Fruit fly (Drosophila melanogaster) whole organism, pupa: ENCODE data around the gene CG1542.

Experiments
- CG10348 ChIP-seq: fragments of 200-800 bp; sonication (Bioruptor generic); IDR thresholded peaks from 2 replicates; pipeline ENCODE4 v1.3.6; 2022; ENCODE audit warnings: missing biosample characterization, missing genetic modification characterization
- CG12605 ChIP-seq: fragments of 200-800 bp; sonication (Bioruptor generic); IDR thresholded peaks from 2 replicates; pipeline ENCODE4 v1.3.6; 2022; ENCODE audit warnings: missing biosample characterization, missing genetic modification characterization
- CG15710 ChIP-seq: fragments of 200-800 bp; sonication (Bioruptor generic); optimal IDR thresholded peaks from 2 replicates; lab custom pipeline; 2018; ENCODE audit warnings: missing biosample characterization, mild to moderate bottlenecking, missing genetic modification characterization, moderate library complexity
- CG32121 ChIP-seq: fragments of 200-800 bp; sonication (Bioruptor generic); IDR thresholded peaks from 2 replicates; pipeline ENCODE4 v1.3.6; 2022; ENCODE audit warnings: missing biosample characterization, missing genetic modification characterization
- CG8159 ChIP-seq: fragments of 200-800 bp; sonication (Bioruptor generic); optimal IDR thresholded peaks from 3 replicates; lab custom pipeline; 2018; ENCODE audit warnings: missing biosample characterization, mild to moderate bottlenecking, missing genetic modification characterization, moderate library complexity
- CG9948 ChIP-seq: fragments of 200-800 bp; sonication (Bioruptor generic); optimal IDR thresholded peaks from 2 replicates; lab custom pipeline; 2018; ENCODE audit warnings: missing biosample characterization, mild to moderate bottlenecking, missing genetic modification characterization, moderate library complexity
- Ets98B ChIP-seq: fragments of 200-800 bp; sonication (Bioruptor generic); IDR thresholded peaks from 2 replicates; pipeline ENCODE4 v1.3.6; 2022; ENCODE audit warnings: missing biosample characterization, missing genetic modification characterization
- Pif1A ChIP-seq: fragments of 200-800 bp; sonication (Bioruptor generic); optimal IDR thresholded peaks from 3 replicates; lab custom pipeline; 2016; ENCODE audit warnings: missing biosample characterization, missing genetic modification characterization
- Pif1B ChIP-seq: fragments of 200-800 bp; sonication (Bioruptor generic); optimal IDR thresholded peaks from 3 replicates; lab custom pipeline; 2016; ENCODE audit warnings: missing biosample characterization, missing genetic modification characterization
- Snoo ChIP-seq: fragments of 200-800 bp; sonication (Bioruptor generic); optimal IDR thresholded peaks from 3 replicates; lab custom pipeline; 2017; ENCODE audit warnings: missing biosample characterization, mild to moderate bottlenecking, missing genetic modification characterization, inconsistent platforms
- fd96Ca ChIP-seq: fragments of 200-800 bp; sonication (Bioruptor generic); IDR thresholded peaks from 3 replicates; pipeline ENCODE4 v1.3.6; 2022; ENCODE audit warnings: missing biosample characterization, missing genetic modification characterization
- gl ChIP-seq: fragments of 200-800 bp; sonication (Bioruptor generic); optimal IDR thresholded peaks from 2 replicates; lab custom pipeline; 2018; ENCODE audit warnings: missing biosample characterization, mild to moderate bottlenecking, missing genetic modification characterization
- rn ChIP-seq: fragments of 200-800 bp; sonication (Bioruptor generic); IDR thresholded peaks from 2 replicates; pipeline ENCODE4 v1.3.6; 2022; ENCODE audit warnings: missing biosample characterization, missing genetic modification characterization

dm6 chr3R:31222890-31223569 lies 9.8 kb downstream of the CG1542 start:
- TF ChIP-seq gl (tag; lab: Kevin White, UChicago) = no peak
- TF ChIP-seq rn = no peak
- no peak for TF ChIP-seq CG32121
- TF ChIP-seq CG8159 = no peak
- TF ChIP-seq Snoo (tag; lab: Kevin White, UChicago) = no peak
- no peak for TF ChIP-seq CG9948 (tag; lab: Kevin White, UChicago)
- TF ChIP-seq CG12605 (GFP tag; lab: Robert Waterston, UW) = no peak
- TF ChIP-seq Pif1B = no peak
- TF ChIP-seq CG10348 = no peak
- TF ChIP-seq Ets98B (GFP tag; lab: Robert Waterston, UW) = no peak
- TF ChIP-seq Pif1A (GFP tag; lab: Kevin White, UChicago) = no peak
- TF ChIP-seq CG15710 (tag; lab: Kevin White, UChicago) = no peak
- no peak for TF ChIP-seq fd96Ca (GFP tag; lab: Robert Waterston, UW)
